Fruit fly (Drosophila melanogaster) whole organism, wandering third instar larva: ENCODE data around the gene CG34325.

Source experiments
- Abd-B ChIP-seq: fragments of >200 bp; optimal IDR thresholded peaks from 2 replicates; lab custom pipeline; 2017; ENCODE audit warnings: missing biosample characterization, missing genetic modification characterization
- CrebA ChIP-seq: fragments of 200-800 bp; sonication (Bioruptor generic); optimal IDR thresholded peaks from 2 replicates; lab custom pipeline; 2016; ENCODE audit warnings: missing biosample characterization, mild to moderate bottlenecking, missing genetic modification characterization, borderline replicate concordance
- Myc ChIP-seq: fragments of >200 bp; optimal IDR thresholded peaks from 2 replicates; lab custom pipeline; 2017
- N ChIP-seq: fragments of >200 bp; optimal IDR thresholded peaks from 2 replicates; lab custom pipeline; 2018; ENCODE audit warnings: missing biosample characterization, missing external identifiers, missing genetic modification characterization
- lola ChIP-seq: fragments of >200 bp; optimal IDR thresholded peaks from 2 replicates; lab custom pipeline; 2017; ENCODE audit warnings: missing biosample characterization, missing genetic modification characterization
- sv ChIP-seq: fragments of 200-800 bp; sonication (Bioruptor generic); optimal IDR thresholded peaks from 3 replicates; lab custom pipeline; 2016; ENCODE audit warnings: missing biosample characterization, missing genetic modification characterization
- usp ChIP-seq: fragments of >200 bp; optimal IDR thresholded peaks from 2 replicates; lab custom pipeline; 2017; ENCODE audit warnings: missing biosample characterization, missing genetic modification characterization

DNA sequence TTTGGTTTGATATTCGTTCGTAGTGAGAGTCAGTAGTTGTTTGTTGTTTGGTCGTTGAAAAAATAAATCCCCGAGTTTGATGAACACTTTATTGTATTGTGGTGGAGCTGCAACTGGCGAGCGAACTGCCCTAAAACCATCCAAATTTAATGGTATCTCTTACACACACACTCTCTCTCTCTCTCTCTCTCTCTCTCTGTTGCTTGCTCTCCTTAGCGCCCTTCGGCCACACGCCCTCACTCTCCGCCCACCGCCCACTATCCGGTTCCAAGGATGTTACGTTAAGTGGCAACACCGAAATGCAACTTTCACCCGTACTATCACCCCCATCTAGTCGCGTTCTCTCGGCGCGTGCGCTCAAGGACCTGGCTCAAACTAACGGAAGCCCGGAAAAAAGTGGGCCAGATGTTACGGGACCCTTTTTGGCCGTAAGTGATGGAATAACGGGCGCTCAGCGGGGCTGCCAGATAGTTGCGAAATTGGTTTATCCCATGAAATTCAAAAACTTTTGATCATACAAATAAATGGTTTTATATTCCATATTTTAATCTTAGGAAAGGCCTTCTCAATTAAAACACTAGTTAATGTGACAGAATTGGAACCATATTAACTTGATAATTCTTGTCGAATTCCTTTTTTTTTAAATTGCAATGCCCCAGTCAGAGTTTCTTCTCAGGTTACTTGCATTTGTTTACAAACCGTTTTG lies 33.7 kb downstream of the CG34325 start:
- TF ChIP-seq Abd-B = no peak
- TF ChIP-seq sv (GFP tag; lab: Kevin White, UChicago) = no peak
- no peak for TF ChIP-seq lola (GFP tag; lab: Kevin White, UChicago)
- no peak for TF ChIP-seq N
- no peak for TF ChIP-seq usp (GFP tag; lab: Kevin White, UChicago)
- TF ChIP-seq CrebA (GFP tag; lab: Kevin White, UChicago) = no peak
- no peak for TF ChIP-seq Myc (lab: Kevin White, UChicago)
